Worm (Caenorhabditis elegans) whole organism, L4/young adult: ENCODE data around the gene srd-31.

Source experiments
- W03F9.2 ChIP-seq: fragments of 150-350 bp; optimal IDR thresholded peaks from 2 replicates; lab custom pipeline; 2014; ENCODE audit warnings: missing biosample characterization, missing genetic modification characterization
- dao-5 ChIP-seq: sonication (generic microtip); optimal IDR thresholded peaks from 2 replicates; lab custom pipeline; 2016; ENCODE audit warnings: missing genotype, missing genetic modification characterization, moderate library complexity, missing compliant biosample characterization
- him-1 ChIP-seq: sonication (generic microtip); optimal IDR thresholded peaks from 2 replicates; lab custom pipeline; 2016; ENCODE audit warnings: missing genotype, missing genetic modification reagents, missing genetic modification characterization, missing compliant biosample characterization

ce11 chrV:7639356-7639755, 4.8 kb upstream of the srd-31 start:
- TF ChIP-seq W03F9.2 (tag; lab: Kevin White, UChicago) (no peak), dao-5 (no peak), him-1 (tag; lab: Kevin White, UChicago) (no peak)
